Fruit fly (Drosophila melanogaster) Kc167 (cell line): ENCODE data around the gene Osi10b.

ENCODE experiments used
- Myc ChIP-seq: fragments of >200 bp; optimal IDR thresholded peaks from 2 replicates; lab custom pipeline; 2017; ENCODE audit warnings: missing external identifiers
- h ChIP-seq: fragments of >200 bp; optimal IDR thresholded peaks from 3 replicates; lab custom pipeline; 2018; ENCODE audit warnings: missing external identifiers
- psq ChIP-seq: fragments of >200 bp; optimal IDR thresholded peaks from 2 replicates; lab custom pipeline; 2017; ENCODE audit warnings: missing external identifiers

- TF ChIP-seq psq = no peak
- TF ChIP-seq Myc = no peak
- no peak for TF ChIP-seq h
Observed at dm6 chr3R:6226156-6226555, 39.8 kb upstream of the Osi10b start.
